Fruit fly (Drosophila melanogaster) whole organism, embryonic: ENCODE data around the gene CG42342.
A peak's percentile ranks its signal among the peaks of the same experiment; 100 is the strongest.

Experiments
- Atf6 ChIP-seq: fragments of 200-800 bp; sonication (Bioruptor generic); IDR thresholded peaks from 2 replicates; pipeline ENCODE4 v1.3.6; 2022; ENCODE audit warnings: missing biosample characterization, missing genetic modification characterization
- CG11093 ChIP-seq: fragments of 200-800 bp; sonication (Bioruptor generic); IDR thresholded peaks from 3 replicates; pipeline ENCODE4 v1.3.6; 2022; ENCODE audit warnings: missing biosample characterization, missing genetic modification characterization
- CG11247 ChIP-seq: fragments of 200-800 bp; sonication (Bioruptor generic); IDR thresholded peaks from 2 replicates; pipeline ENCODE4 v1.3.6; 2022; ENCODE audit warnings: missing biosample characterization, missing genetic modification characterization
- CG11696 ChIP-seq: fragments of 200-800 bp; sonication (Bioruptor generic); IDR thresholded peaks from 2 replicates; pipeline ENCODE4 v1.3.6; 2022; ENCODE audit warnings: missing biosample characterization, missing genetic modification characterization
- CG13424 ChIP-seq: fragments of 200-800 bp; sonication (Bioruptor generic); optimal IDR thresholded peaks from 2 replicates; lab custom pipeline; 2019; ENCODE audit warnings: missing biosample characterization, mild to moderate bottlenecking, missing genetic modification characterization, moderate library complexity
- CG13624 ChIP-seq: fragments of 200-800 bp; sonication (Bioruptor generic); optimal IDR thresholded peaks from 2 replicates; lab custom pipeline; 2016; ENCODE audit warnings: missing biosample characterization, missing genetic modification characterization
- CG14014 ChIP-seq: fragments of 200-800 bp; sonication (Bioruptor generic); IDR thresholded peaks from 2 replicates; pipeline ENCODE4 v1.3.6; 2022; ENCODE audit warnings: missing biosample characterization, missing genetic modification characterization
- CG15011 ChIP-seq: fragments of 200-800 bp; sonication (Bioruptor generic); optimal IDR thresholded peaks from 3 replicates; lab custom pipeline; 2018; ENCODE audit warnings: missing biosample characterization, mild to moderate bottlenecking, missing genetic modification characterization
- CG17829 ChIP-seq: fragments of 200-800 bp; optimal IDR thresholded peaks from 2 replicates; lab custom pipeline; 2019; ENCODE audit warnings: missing biosample characterization, mild to moderate bottlenecking, missing genetic modification characterization, moderate library complexity
- CG18262 ChIP-seq: fragments of 200-800 bp; optimal IDR thresholded peaks from 3 replicates; lab custom pipeline; 2019; ENCODE audit warnings: missing biosample characterization, mild to moderate bottlenecking, missing genetic modification characterization, moderate library complexity
- CG18619 ChIP-seq: fragments of 200-800 bp; sonication (Bioruptor generic); optimal IDR thresholded peaks from 3 replicates; lab custom pipeline; 2017; ENCODE audit warnings: missing biosample characterization, mild to moderate bottlenecking, missing genetic modification characterization
- CG2116 ChIP-seq: fragments of 200-800 bp; sonication (Bioruptor generic); optimal IDR thresholded peaks from 3 replicates; lab custom pipeline; 2018; ENCODE audit warnings: missing biosample characterization, mild to moderate bottlenecking, missing genetic modification characterization
- CG2678 ChIP-seq: fragments of 200-800 bp; sonication (Bioruptor generic); optimal IDR thresholded peaks from 3 replicates; lab custom pipeline; 2019; ENCODE audit warnings: missing biosample characterization, mild to moderate bottlenecking, missing genetic modification characterization, moderate library complexity
- CG32772 ChIP-seq: fragments of 200-800 bp; sonication (Bioruptor generic); IDR thresholded peaks from 2 replicates; pipeline ENCODE4 v1.3.6; 2022; ENCODE audit warnings: missing biosample characterization, missing genetic modification characterization
- CG4854 ChIP-seq: fragments of 200-800 bp; sonication (Bioruptor generic); optimal IDR thresholded peaks from 2 replicates; lab custom pipeline; 2016; ENCODE audit warnings: missing biosample characterization, missing genetic modification characterization, inconsistent platforms
- CG5245 ChIP-seq: fragments of 200-800 bp; sonication (Bioruptor generic); optimal IDR thresholded peaks from 3 replicates; lab custom pipeline; 2016; ENCODE audit warnings: missing biosample characterization, missing genetic modification characterization
- CG8089 ChIP-seq: fragments of 200-800 bp; sonication (Bioruptor generic); optimal IDR thresholded peaks from 3 replicates; lab custom pipeline; 2016; ENCODE audit warnings: missing biosample characterization, missing genetic modification characterization
- CG8944 ChIP-seq: fragments of 200-800 bp; sonication (Bioruptor generic); optimal IDR thresholded peaks from 3 replicates; lab custom pipeline; 2016; ENCODE audit warnings: missing biosample characterization, missing genetic modification characterization
- CG9932 ChIP-seq: fragments of 200-800 bp; sonication (Bioruptor generic); IDR thresholded peaks from 2 replicates; pipeline ENCODE4 v1.3.6; 2022; ENCODE audit warnings: missing biosample characterization, missing genetic modification characterization
- CrebB ChIP-seq: fragments of 200-800 bp; sonication (Bioruptor generic); optimal IDR thresholded peaks from 3 replicates; lab custom pipeline; 2018; ENCODE audit warnings: missing biosample characterization, mild to moderate bottlenecking, missing genetic modification characterization
- D ChIP-seq, 2 experiments: fragments of 200-800 bp in 1 of 2; fragments of >200 bp in 1 of 2; sonication (Bioruptor generic) in 1 of 2; optimal IDR thresholded peaks; 2 replicates in 1 of 2; 3 replicates in 1 of 2; lab custom pipeline; 2017; ENCODE audit warnings: mild to moderate bottlenecking in 1 of 2, missing biosample characterization in 1 of 2, missing genetic modification characterization in 1 of 2, missing genetic modification reagents in 1 of 2
- Dad ChIP-seq: fragments of 200-800 bp; sonication (Bioruptor generic); optimal IDR thresholded peaks from 3 replicates; lab custom pipeline; 2016; ENCODE audit warnings: missing biosample characterization, missing genetic modification characterization
- Eip74EF ChIP-seq, 2 experiments: fragments of 200-800 bp in 1 of 2; fragments of >200 bp in 1 of 2; sonication (Bioruptor generic) in 1 of 2; optimal IDR thresholded peaks; 2 replicates each; lab custom pipeline; 2017 to 2019; ENCODE audit warnings: missing biosample characterization in 2 of 2, missing genetic modification characterization in 2 of 2, mild to moderate bottlenecking in 1 of 2, moderate library complexity in 1 of 2
- Fer1 ChIP-seq: fragments of 200-800 bp; sonication (Bioruptor generic); optimal IDR thresholded peaks from 2 replicates; lab custom pipeline; 2017; ENCODE audit warnings: missing biosample characterization, mild to moderate bottlenecking, missing genetic modification characterization
- Max ChIP-seq: fragments of 200-800 bp; sonication (Bioruptor generic); optimal IDR thresholded peaks from 2 replicates; lab custom pipeline; 2016; ENCODE audit warnings: missing biosample characterization, mild to moderate bottlenecking, missing genetic modification characterization
- Oaz ChIP-seq: fragments of 200-800 bp; sonication (Bioruptor generic); IDR thresholded peaks from 2 replicates; pipeline ENCODE4 v1.3.6; 2022; ENCODE audit warnings: missing biosample characterization, missing genetic modification characterization
- Sin3A ChIP-seq: fragments of >200 bp; optimal IDR thresholded peaks from 2 replicates; lab custom pipeline; 2018
- Sox102F ChIP-seq: fragments of 200-800 bp; sonication (Bioruptor generic); optimal IDR thresholded peaks from 2 replicates; lab custom pipeline; 2018; ENCODE audit warnings: missing biosample characterization, mild to moderate bottlenecking, missing genetic modification characterization, moderate library complexity
- ap ChIP-seq: fragments of 200-800 bp; sonication (Bioruptor generic); IDR thresholded peaks from 2 replicates; pipeline ENCODE4 v1.3.6; 2022; ENCODE audit warnings: missing biosample characterization, missing genetic modification characterization
- bigmax ChIP-seq: fragments of 200-800 bp; sonication (Bioruptor generic); optimal IDR thresholded peaks from 2 replicates; lab custom pipeline; 2018; ENCODE audit warnings: missing biosample characterization, mild to moderate bottlenecking, missing genetic modification characterization
- chm ChIP-seq: fragments of 200-800 bp; sonication (Bioruptor generic); IDR thresholded peaks from 2 replicates; pipeline ENCODE4 v1.3.6; 2022; ENCODE audit warnings: missing biosample characterization, missing genetic modification characterization
- exex ChIP-seq: fragments of 200-800 bp; sonication (Bioruptor generic); optimal IDR thresholded peaks from 4 replicates; lab custom pipeline; 2018; ENCODE audit warnings: missing biosample characterization, mild to moderate bottlenecking, missing genetic modification characterization, moderate library complexity
- gem ChIP-seq: fragments of 200-800 bp; sonication (Bioruptor generic); optimal IDR thresholded peaks from 2 replicates; lab custom pipeline; 2019; ENCODE audit warnings: missing biosample characterization, mild to moderate bottlenecking, missing genetic modification characterization, moderate library complexity
- gsb-n ChIP-seq: fragments of 200-800 bp; sonication (Bioruptor generic); optimal IDR thresholded peaks from 3 replicates; lab custom pipeline; 2018; ENCODE audit warnings: missing biosample characterization, mild to moderate bottlenecking, missing genetic modification characterization
- gt ChIP-seq: fragments of 200-800 bp; sonication (Bioruptor generic); IDR thresholded peaks from 2 replicates; pipeline ENCODE4 v1.3.6; 2022; ENCODE audit warnings: missing biosample characterization, missing genetic modification characterization
- hth ChIP-seq: fragments of >200 bp; optimal IDR thresholded peaks from 2 replicates; lab custom pipeline; 2017; ENCODE audit warnings: inconsistent platforms
- lab ChIP-seq: fragments of 200-800 bp; sonication (Bioruptor generic); optimal IDR thresholded peaks from 3 replicates; lab custom pipeline; 2017; ENCODE audit warnings: missing biosample characterization, missing genetic modification characterization, mild to moderate bottlenecking, moderate library complexity, missing genetic modification reagents
- lov ChIP-seq, 2 experiments: fragments of 200-800 bp in 1 of 2; fragments of >200 bp in 1 of 2; sonication (Bioruptor generic) in 1 of 2; IDR thresholded peaks in 1 of 2; optimal IDR thresholded peaks in 1 of 2; 2 replicates in 1 of 2; 3 replicates in 1 of 2; pipeline versions ENCODE4 v1.3.6 to Lab custom; 2017 to 2022; ENCODE audit warnings: missing biosample characterization in 1 of 2, missing genetic modification characterization in 1 of 2
- nerfin-2 ChIP-seq: fragments of 200-800 bp; sonication (Bioruptor generic); IDR thresholded peaks from 2 replicates; pipeline ENCODE4 v1.3.6; 2022; ENCODE audit warnings: missing biosample characterization, missing genetic modification characterization; ENCODE audit not compliant: partially characterized antibody
- pita ChIP-seq: fragments of 200-800 bp; sonication (Bioruptor generic); optimal IDR thresholded peaks from 2 replicates; lab custom pipeline; 2017; ENCODE audit warnings: missing biosample characterization, mild to moderate bottlenecking, missing genetic modification characterization
- pnt ChIP-seq: fragments of 200-800 bp; sonication (Bioruptor generic); optimal IDR thresholded peaks from 3 replicates; lab custom pipeline; 2016; ENCODE audit warnings: missing biosample characterization, missing genetic modification characterization
- sd ChIP-seq: fragments of 200-800 bp; sonication (Bioruptor generic); optimal IDR thresholded peaks from 3 replicates; lab custom pipeline; 2018; ENCODE audit warnings: missing biosample characterization, mild to moderate bottlenecking, missing genetic modification characterization, moderate library complexity
- sens ChIP-seq: fragments of 200-800 bp; sonication (Bioruptor generic); peaks from one replicate; lab custom pipeline; 2016; ENCODE audit warnings: missing biosample characterization, missing genetic modification characterization
- shn ChIP-seq: fragments of 200-800 bp; sonication (Bioruptor generic); optimal IDR thresholded peaks from 3 replicates; lab custom pipeline; 2016; ENCODE audit warnings: missing biosample characterization, missing genetic modification characterization
- sqz ChIP-seq: fragments of 200-800 bp; sonication (Bioruptor generic); optimal IDR thresholded peaks from 3 replicates; lab custom pipeline; 2018; ENCODE audit warnings: missing biosample characterization, mild to moderate bottlenecking, missing genetic modification characterization
- sr ChIP-seq: fragments of 200-800 bp; sonication (Bioruptor generic); IDR thresholded peaks from 3 replicates; pipeline ENCODE4 v1.3.6; 2022; ENCODE audit warnings: missing biosample characterization, missing genetic modification characterization
- stwl ChIP-seq: fragments of 200-800 bp; sonication (Bioruptor generic); optimal IDR thresholded peaks from 3 replicates; lab custom pipeline; 2018; ENCODE audit warnings: missing biosample characterization, mild to moderate bottlenecking, missing genetic modification characterization, moderate library complexity
- ttk ChIP-seq: fragments of 200-800 bp; sonication (Bioruptor generic); IDR thresholded peaks from 2 replicates; pipeline ENCODE4 v2.1.2; 2022; ENCODE audit warnings: missing biosample characterization, missing genetic modification characterization
- unpg ChIP-seq: fragments of 200-800 bp; sonication (Bioruptor generic); optimal IDR thresholded peaks from 3 replicates; lab custom pipeline; 2018; ENCODE audit warnings: missing biosample characterization, mild to moderate bottlenecking, missing genetic modification characterization, moderate library complexity
- wor ChIP-seq: fragments of 200-800 bp; sonication (Bioruptor generic); IDR thresholded peaks from 2 replicates; pipeline ENCODE4 v1.3.6; 2022; ENCODE audit warnings: missing biosample characterization, missing genetic modification characterization
- zen ChIP-seq: fragments of 200-800 bp; sonication (Bioruptor generic); optimal IDR thresholded peaks from 3 replicates; lab custom pipeline; 2018; ENCODE audit warnings: missing biosample characterization, mild to moderate bottlenecking, missing genetic modification characterization, moderate library complexity

Gene CG42342

dm6 chr3R:16510128-16510527, 7.6 kb downstream of the CG42342 start (continued):
- TF ChIP-seq sens (peak; percentile 82), gem (tag; lab: Kevin White, UChicago) (peak; percentile 75), Fer1 (peak; percentile 48), CG2678 (tag; lab: Kevin White, UChicago) (peak; percentile 67), CG18262 (tag; lab: Kevin White, UChicago) (peak; percentile 67), CG11093 (no peak), CG18619 (GFP tag; lab: Kevin White, UChicago) (no peak), Dad (GFP tag; lab: Kevin White, UChicago) (no peak), D (optimal IDR thresholded peaks at IDR 0.05; lab: Kevin White, UChicago) (no peak), D (GFP tag; optimal IDR thresholded peaks at IDR 0.05; lab: Kevin White, UChicago) (peak; percentile 1), Eip74EF (GFP tag; optimal IDR thresholded peaks at IDR 0.05; lab: Kevin White, UChicago) (peak in 1 of 2 experiments; percentile 13), unpg (GFP tag; lab: Kevin White, UChicago) (peak; percentile 63), lab (peak; percentile 56), Sox102F (GFP tag; lab: Kevin White, UChicago) (peak; percentile 55), wor (no peak), Max (GFP tag; lab: Kevin White, UChicago) (no peak), CG11696 (GFP tag; lab: Robert Waterston, UW) (no peak), ttk (GFP tag; lab: Robert Waterston, UW) (no peak), CG8089 (GFP tag; lab: Kevin White, UChicago) (no peak), CG2116 (GFP tag; lab: Kevin White, UChicago) (no peak), shn (GFP tag; lab: Kevin White, UChicago) (no peak), CG17829 (tag; lab: Kevin White, UChicago) (peak; percentile 44), gsb-n (peak; percentile 53), CG13424 (peak; percentile 43), pita (GFP tag; lab: Kevin White, UChicago) (no peak)

dm6 chr3R:16518150-16518662, 15.6 kb downstream of the CG42342 start:
- no peak for TF ChIP-seq CG5245 (GFP tag; lab: Kevin White, UChicago)
- no peak for TF ChIP-seq ap (GFP tag; lab: Robert Waterston, UW)
- peak; percentile 29; the same call in 1 of the 2 replicates for TF ChIP-seq chm (GFP tag; lab: Robert Waterston, UW)
- no peak for TF ChIP-seq bigmax (GFP tag; lab: Kevin White, UChicago)
- TF ChIP-seq pnt (GFP tag; lab: Kevin White, UChicago): no peak
- TF ChIP-seq exex (tag; lab: Kevin White, UChicago): no peak
- TF ChIP-seq CG13624 (GFP tag; lab: Kevin White, UChicago): no peak
- no peak for TF ChIP-seq nerfin-2 (GFP tag; lab: Robert Waterston, UW)
- TF ChIP-seq CrebB (tag; lab: Kevin White, UChicago): no peak
- peak; percentile 85 for TF ChIP-seq sr (GFP tag; lab: Robert Waterston, UW)
- TF ChIP-seq CG8944 (GFP tag; lab: Kevin White, UChicago): no peak
- no peak for TF ChIP-seq Sin3A
- no peak for TF ChIP-seq CG4854 (GFP tag; lab: Kevin White, UChicago)
- TF ChIP-seq gt: no peak
- TF ChIP-seq sens: peak; percentile 17
- TF ChIP-seq lov (optimal IDR thresholded peaks at IDR 0.05; lab: Kevin White, UChicago): no peak
- no peak for TF ChIP-seq lov (GFP tag; IDR thresholded peaks at IDR 0.05; lab: Robert Waterston, UW)
- no peak for TF ChIP-seq stwl (tag; lab: Kevin White, UChicago)
- TF ChIP-seq Atf6 (GFP tag; lab: Robert Waterston, UW): no peak
- peak; percentile 60 for TF ChIP-seq zen (tag; lab: Kevin White, UChicago)
- no peak for TF ChIP-seq Oaz (GFP tag; lab: Robert Waterston, UW)
- TF ChIP-seq CG15011 (GFP tag; lab: Kevin White, UChicago): no peak
- TF ChIP-seq sd (tag; lab: Kevin White, UChicago): peak; percentile 88
- no peak for TF ChIP-seq sqz (GFP tag; lab: Kevin White, UChicago)
- no peak for TF ChIP-seq CG14014
- TF ChIP-seq CG11247 (GFP tag; lab: Robert Waterston, UW): 0 out of 2 replicates have a peak, but pooled peaks have one; percentile 13
- TF ChIP-seq CG32772 (GFP tag; lab: Robert Waterston, UW): no peak
- no peak for TF ChIP-seq CG9932 (GFP tag; lab: Robert Waterston, UW)
- TF ChIP-seq hth (lab: Kevin White, UChicago): no peak
